Worm (Caenorhabditis elegans): ENCODE data around the gene C13F10.7.

Gene C13F10.7

ce11 chrV:7196498-7196966 is 26.5 kb downstream of the C13F10.7 start, which contains the start of gene F09G2.2:
Gene F09G2.2 (plus strand): TSS chrV:7196916.
- TF ChIP-seq him-1 (tag; optimal IDR thresholded peaks at IDR 0.05) (peak; percentile 55), egl-18 (GFP tag; IDR thresholded peaks at IDR 0.05) (no peak), fkh-3 (tag; optimal IDR thresholded peaks at IDR 0.05) (no peak), zim-3 (tag; optimal IDR thresholded peaks at IDR 0.05) (no peak), nhr-90 (tag; optimal IDR thresholded peaks at IDR 0.05) (peak; percentile 8), Y67H2A.10 (GFP tag; conservative IDR thresholded peaks at IDR 0.05) (peak; percentile 76; the same call in 1 of the 2 replicates), efl-1 (GFP tag; optimal IDR thresholded peaks at IDR 0.05) (peak; percentile 88), bed-2 (GFP tag; IDR thresholded peaks at IDR 0.05) (no peak), dpl-1 (GFP tag; optimal IDR thresholded peaks at IDR 0.05) (peak; percentile 90), attf-6 (GFP tag; IDR thresholded peaks at IDR 0.05) (no peak), cebp-1 (GFP tag; IDR thresholded peaks at IDR 0.05) (peak; percentile 78), cebp-1 (tag; optimal IDR thresholded peaks at IDR 0.05) (peak; percentile 91), hmg-1.2 (GFP tag; IDR thresholded peaks at IDR 0.05) (peak; percentile 99), ZK185.1 (tag; optimal IDR thresholded peaks at IDR 0.05; ENCODE audit: poor library complexity, severe bottlenecking) (peak; percentile 68), attf-5 (GFP tag; optimal IDR thresholded peaks at IDR 0.05) (peak; percentile 96), let-526 (GFP tag; IDR thresholded peaks at IDR 0.05) (peak; percentile 56; the same call in 1 of the 2 replicates), unc-130 (GFP tag; optimal IDR thresholded peaks at IDR 0.05) (peak; percentile 32), lag-1 (GFP tag; IDR thresholded peaks at IDR 0.05) (no peak), hlh-12 (tag; optimal IDR thresholded peaks at IDR 0.05) (no peak), ztf-3 (GFP tag; optimal IDR thresholded peaks at IDR 0.05) (no peak), nfya-1 (tag; optimal IDR thresholded peaks at IDR 0.05; ENCODE audit: borderline replicate concordance, insufficient read depth) (no peak), tbx-9 (tag; optimal IDR thresholded peaks at IDR 0.05; ENCODE audit: borderline replicate concordance) (no peak), sea-2 (GFP tag; IDR thresholded peaks at IDR 0.05) (no peak), mes-4 (tag; optimal IDR thresholded peaks at IDR 0.05) (no peak), lsl-1 (GFP tag; optimal IDR thresholded peaks at IDR 0.05) (peak; percentile 80), ztf-22 (GFP tag; optimal IDR thresholded peaks at IDR 0.05) (peak; percentile 2), ceh-27 (GFP tag; optimal IDR thresholded peaks at IDR 0.05) (peak; percentile 88), sdz-38 (tag; optimal IDR thresholded peaks at IDR 0.05) (no peak), hrde-1 (tag; optimal IDR thresholded peaks at IDR 0.05; ENCODE audit: borderline replicate concordance) (peak; percentile 14), ztf-26 (tag; optimal IDR thresholded peaks at IDR 0.05) (peak; percentile 85), ceh-58 (GFP tag; IDR thresholded peaks at IDR 0.05) (no peak), snpc-1.3 (tag; optimal IDR thresholded peaks at IDR 0.05; ENCODE audit: insufficient read depth) (peak; percentile 83), F57C9.4 (tag; optimal IDR thresholded peaks at IDR 0.05) (no peak), C06A6.2 (GFP tag; conservative IDR thresholded peaks at IDR 0.05) (no peak; the same call in 1 of the 2 replicates), nfyb-1 (GFP tag; IDR thresholded peaks at IDR 0.05) (peak; percentile 92), aptf-3 (GFP tag; IDR thresholded peaks at IDR 0.05) (no peak), attf-3 (GFP tag; conservative IDR thresholded peaks at IDR 0.05) (peak; percentile 73), mcd-1 (GFP tag; IDR thresholded peaks at IDR 0.05) (peak; percentile 85), lin-40 (tag; optimal IDR thresholded peaks at IDR 0.05) (peak; percentile 86), F37B4.10 (GFP tag; IDR thresholded peaks at IDR 0.05) (no peak), ets-4 (GFP tag; optimal IDR thresholded peaks at IDR 0.05) (peak; percentile 42), lin-26 (GFP tag; IDR thresholded peaks at IDR 0.05) (no peak), Y53F4B.3 (GFP tag; IDR thresholded peaks at IDR 0.05) (0 out of 2 replicates have a peak, but pooled peaks have one; percentile 10), zfh-2 (GFP tag; conservative IDR thresholded peaks at IDR 0.05) (peak; percentile 90), somi-1 (GFP tag; optimal IDR thresholded peaks at IDR 0.05) (peak; percentile 44), F55B11.4 (tag; optimal IDR thresholded peaks at IDR 0.05; ENCODE audit: borderline replicate concordance, insufficient read depth) (no peak), tlf-1 (GFP tag; optimal IDR thresholded peaks at IDR 0.05) (peak; percentile 84), egrh-3 (GFP tag; IDR thresholded peaks at IDR 0.05) (peak; percentile 58), akir-1 (GFP tag; optimal IDR thresholded peaks at IDR 0.05) (no peak)

Measured in whole organism, young adult.